Fruit fly (Drosophila melanogaster): ENCODE data around the gene TotE.
A peak's percentile ranks its signal among the peaks of the same experiment; 100 is the strongest.

Gene TotE

dm6 chr2L:19895526-19896185 lies 17.7 kb downstream of the TotE start (continued):
- TF ChIP-seq seq (GFP tag; IDR thresholded peaks at IDR 0.05) (peak; percentile 28; the same call in 1 of the 2 replicates), CG18262 (tag; optimal IDR thresholded peaks at IDR 0.05) (peak; percentile 95), CG3281 (GFP tag; optimal IDR thresholded peaks at IDR 0.05) (peak; percentile 67), CG7556 (GFP tag; optimal IDR thresholded peaks at IDR 0.05) (peak; percentile 93), CG3726 (GFP tag; IDR thresholded peaks at IDR 0.05) (no peak), cwo (GFP tag; optimal IDR thresholded peaks at IDR 0.05) (peak; percentile 59), D (optimal IDR thresholded peaks at IDR 0.05) (no peak), D (GFP tag; optimal IDR thresholded peaks at IDR 0.05) (peak; percentile 85), CG13296 (GFP tag; optimal IDR thresholded peaks at IDR 0.05) (peak; percentile 46), CG9876 (GFP tag; optimal IDR thresholded peaks at IDR 0.05) (no peak), tna (GFP tag; IDR thresholded peaks at IDR 0.05; ENCODE audit: partially characterized antibody) (no peak), disco-r (GFP tag; optimal IDR thresholded peaks at IDR 0.05) (no peak), CG10274 (GFP tag; optimal IDR thresholded peaks at IDR 0.05) (peak; percentile 1), fru (optimal IDR thresholded peaks at IDR 0.05) (no peak), CG32772 (GFP tag; IDR thresholded peaks at IDR 0.05) (0 out of 2 replicates have a peak, but pooled peaks have one; percentile 22), CG17568 (GFP tag; optimal IDR thresholded peaks at IDR 0.05) (peak; percentile 28), Dip3 (GFP tag; optimal IDR thresholded peaks at IDR 0.05) (no peak), chinmo (GFP tag; IDR thresholded peaks at IDR 0.05; ENCODE audit: partially characterized antibody) (no peak), tgo (GFP tag; IDR thresholded peaks at IDR 0.05) (peak; percentile 41; the same call in 2 of the 3 replicates), CG12659 (GFP tag; optimal IDR thresholded peaks at IDR 0.05) (peak; percentile 78), NC2α (GFP tag; optimal IDR thresholded peaks at IDR 0.05) (no peak), Vsx1 (GFP tag; optimal IDR thresholded peaks at IDR 0.05) (peak; percentile 62), luna (GFP tag; optimal IDR thresholded peaks at IDR 0.05) (no peak), Med (GFP tag) (peak; percentile 81), CG16779 (GFP tag; IDR thresholded peaks at IDR 0.05) (no peak), PHDP (tag; optimal IDR thresholded peaks at IDR 0.05) (peak; percentile 85), CG18476 (GFP tag; optimal IDR thresholded peaks at IDR 0.05) (peak; percentile 71), CG8359 (GFP tag; optimal IDR thresholded peaks at IDR 0.05; ENCODE audit: borderline replicate concordance) (peak; percentile 54), maf-S (GFP tag; optimal IDR thresholded peaks at IDR 0.05) (no peak), Myb (GFP tag; optimal IDR thresholded peaks at IDR 0.05) (no peak), sisA (GFP tag; IDR thresholded peaks at IDR 0.05) (no peak; the same call in 1 of the 2 replicates), bbx (GFP tag; IDR thresholded peaks at IDR 0.05; ENCODE audit: partially characterized antibody) (peak; percentile 45; the same call in 1 of the 2 replicates), CG18599 (GFP tag; optimal IDR thresholded peaks at IDR 0.05) (peak; percentile 68), Max (GFP tag; optimal IDR thresholded peaks at IDR 0.05) (peak; percentile 71), Xbp1 (GFP tag; optimal IDR thresholded peaks at IDR 0.05) (peak; percentile 73), Ets65A (GFP tag) (peak; percentile 92), Ada2b (GFP tag; IDR thresholded peaks at IDR 0.05) (0 out of 2 replicates have a peak, but pooled peaks have one; percentile 10), org-1 (GFP tag; optimal IDR thresholded peaks at IDR 0.05) (peak; percentile 64), Opbp (GFP tag; IDR thresholded peaks at IDR 0.05; ENCODE audit: partially characterized antibody) (no peak), CG10366 (GFP tag; IDR thresholded peaks at IDR 0.05) (peak; percentile 24; the same call in 1 of the 2 replicates), pfk (GFP tag; optimal IDR thresholded peaks at IDR 0.05) (no peak), CG4404 (GFP tag; IDR thresholded peaks at IDR 0.05) (0 out of 2 replicates have a peak, but pooled peaks have one; percentile 13), bigmax (GFP tag; optimal IDR thresholded peaks at IDR 0.05) (no peak), klu (GFP tag; IDR thresholded peaks at IDR 0.05) (no peak), CG2678 (tag; optimal IDR thresholded peaks at IDR 0.05) (peak; percentile 89), Nf-YB (GFP tag; optimal IDR thresholded peaks at IDR 0.05) (peak; percentile 68), Spps (tag; optimal IDR thresholded peaks at IDR 0.05) (peak; percentile 65), CG12155 (GFP tag; optimal IDR thresholded peaks at IDR 0.05) (peak; percentile 45), CG10462 (GFP tag; optimal IDR thresholded peaks at IDR 0.05) (peak; percentile 73), Nf-YA (GFP tag; IDR thresholded peaks at IDR 0.05) (no peak)

All from whole organism, embryonic.